Worm (Caenorhabditis elegans) whole organism, L4/young adult: Measurements from ENCODE around the gene aco-2.

ENCODE experiments used
- dao-5 ChIP-seq: sonication (generic microtip); optimal IDR thresholded peaks from 2 replicates; lab custom pipeline; 2016; ENCODE audit warnings: missing genotype, missing genetic modification characterization, moderate library complexity, missing compliant biosample characterization
- him-1 ChIP-seq: sonication (generic microtip); optimal IDR thresholded peaks from 2 replicates; lab custom pipeline; 2016; ENCODE audit warnings: missing genotype, missing genetic modification reagents, missing genetic modification characterization, missing compliant biosample characterization

- no peak for TF ChIP-seq dao-5 (tag; lab: Kevin White, UChicago)
- TF ChIP-seq him-1 (tag; lab: Kevin White, UChicago) = no peak
These were observed 830 bp upstream of the aco-2 start for ce11 chrIII:7972687-7973086.
